Fruit fly (Drosophila melanogaster): ENCODE results near the gene CG33116.

Gene CG33116

DNA sequence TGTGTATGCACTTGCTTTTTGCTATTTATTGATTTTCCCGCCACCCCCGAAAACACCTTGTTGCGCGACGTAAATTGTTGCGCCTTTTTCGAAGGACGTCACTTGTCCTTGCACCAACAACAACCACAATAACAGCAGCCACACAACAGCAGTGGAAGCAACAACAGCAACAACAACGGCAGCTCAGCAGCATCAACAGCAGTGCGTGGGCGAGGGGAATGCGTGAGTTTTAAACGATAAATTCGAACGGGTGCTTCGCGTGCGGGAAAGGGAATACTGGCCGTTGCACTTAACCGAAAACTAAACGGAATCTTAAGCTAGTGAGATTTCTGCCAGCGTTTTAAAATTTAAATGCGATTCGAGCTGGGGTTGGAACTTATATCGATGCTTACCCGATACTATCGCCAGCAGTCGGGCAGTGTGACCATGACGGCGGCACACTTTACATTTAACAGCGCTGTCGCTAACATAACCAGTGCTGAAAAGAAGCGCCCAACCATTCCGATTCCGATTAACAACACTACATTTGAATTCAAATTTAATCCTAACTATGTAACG lies 24.8 kb upstream of the CG33116 start, which contains the start of gene cyst (continued):
- TF ChIP-seq bsh (GFP tag; optimal IDR thresholded peaks at IDR 0.05) (no peak), chm (GFP tag; IDR thresholded peaks at IDR 0.05) (no peak), Scr (GFP tag; IDR thresholded peaks at IDR 0.05; ENCODE audit: partially characterized antibody) (peak; percentile 97), fd96Cb (tag; optimal IDR thresholded peaks at IDR 0.05) (no peak), CG43689 (GFP tag; IDR thresholded peaks at IDR 0.05) (no peak), gcm (GFP tag; optimal IDR thresholded peaks at IDR 0.05) (no peak), CG11504 (tag; optimal IDR thresholded peaks at IDR 0.05) (no peak), bcd (GFP tag; optimal IDR thresholded peaks at IDR 0.05) (no peak), Fer2 (tag; optimal IDR thresholded peaks at IDR 0.05) (no peak), gt (GFP tag; IDR thresholded peaks at IDR 0.05) (no peak), CG8290 (GFP tag; optimal IDR thresholded peaks at IDR 0.05) (no peak), CG8290 (tag; optimal IDR thresholded peaks at IDR 0.05) (no peak), CG6654 (GFP tag; optimal IDR thresholded peaks at IDR 0.05) (no peak), CG3847 (GFP tag; IDR thresholded peaks at IDR 0.05) (peak; percentile 82), her (GFP tag; optimal IDR thresholded peaks at IDR 0.05) (peak; percentile 12), croc (GFP tag; conservative IDR thresholded peaks at IDR 0.05) (no peak), Abd-B (GFP tag; optimal IDR thresholded peaks at IDR 0.05) (peak; percentile 51), tin (GFP tag; optimal IDR thresholded peaks at IDR 0.05) (peak; percentile 30), cwo (GFP tag; optimal IDR thresholded peaks at IDR 0.05) (no peak), Sry-δ (GFP tag; optimal IDR thresholded peaks at IDR 0.05) (peak; percentile 93), CG3407 (GFP tag; optimal IDR thresholded peaks at IDR 0.05) (no peak), CG10274 (GFP tag; optimal IDR thresholded peaks at IDR 0.05) (no peak), CG11560 (tag; IDR thresholded peaks at IDR 0.05) (no peak), NC2α (GFP tag; optimal IDR thresholded peaks at IDR 0.05) (no peak), Sin3A (optimal IDR thresholded peaks at IDR 0.05) (peak; percentile 97), slou (GFP tag; optimal IDR thresholded peaks at IDR 0.05) (no peak), MTF-1 (GFP tag; optimal IDR thresholded peaks at IDR 0.05; ENCODE audit: borderline replicate concordance) (no peak), CG12299 (tag; optimal IDR thresholded peaks at IDR 0.05) (no peak), NFAT (GFP tag; IDR thresholded peaks at IDR 0.05) (0 out of 2 replicates have a peak, but pooled peaks have one; percentile 48), oc (tag; optimal IDR thresholded peaks at IDR 0.05) (no peak), gem (tag; optimal IDR thresholded peaks at IDR 0.05) (no peak), CG17612 (GFP tag; IDR thresholded peaks at IDR 0.05) (no peak), Nf-YC (tag; optimal IDR thresholded peaks at IDR 0.05) (no peak), Six4 (GFP tag; optimal IDR thresholded peaks at IDR 0.05) (peak; percentile 9), CG13287 (GFP tag; IDR thresholded peaks at IDR 0.05; ENCODE audit: partially characterized antibody) (peak; percentile 92), Atf6 (GFP tag; IDR thresholded peaks at IDR 0.05) (peak; percentile 32; the same call in 1 of the 2 replicates), Elba2 (GFP tag; optimal IDR thresholded peaks at IDR 0.05) (no peak), Fer1 (GFP tag; optimal IDR thresholded peaks at IDR 0.05) (peak; percentile 25), da (GFP tag; optimal IDR thresholded peaks at IDR 0.05) (no peak), CG3281 (GFP tag; optimal IDR thresholded peaks at IDR 0.05) (peak; percentile 31), toy (GFP tag; IDR thresholded peaks at IDR 0.05) (no peak), Fer3 (tag; optimal IDR thresholded peaks at IDR 0.05) (no peak), Mes4 (GFP tag; optimal IDR thresholded peaks at IDR 0.05) (no peak), NK7.1 (GFP tag; optimal IDR thresholded peaks at IDR 0.05) (no peak), corto (GFP tag; optimal IDR thresholded peaks at IDR 0.05) (no peak), Adf1 (GFP tag; IDR thresholded peaks at IDR 0.05) (peak; percentile 23; the same call in 1 of the 2 replicates), Ssrp (tag; optimal IDR thresholded peaks at IDR 0.05) (no peak), tna (GFP tag; IDR thresholded peaks at IDR 0.05; ENCODE audit: partially characterized antibody) (peak; percentile 94)
